Fruit fly (Drosophila melanogaster) whole organism, embryonic: ENCODE data around the gene Dad1.

Source experiments
- CG18262 ChIP-seq: fragments of 200-800 bp; optimal IDR thresholded peaks from 3 replicates; lab custom pipeline; 2019; ENCODE audit warnings: missing biosample characterization, mild to moderate bottlenecking, missing genetic modification characterization, moderate library complexity
- CG9817 ChIP-seq: fragments of 200-800 bp; sonication (Bioruptor generic); optimal IDR thresholded peaks from 2 replicates; lab custom pipeline; 2018; ENCODE audit warnings: missing biosample characterization, mild to moderate bottlenecking, missing genetic modification characterization, moderate library complexity
- Xrp1 ChIP-seq: fragments of 200-800 bp; sonication (Bioruptor generic); IDR thresholded peaks from 2 replicates; pipeline ENCODE4 v1.3.6; 2022; ENCODE audit warnings: missing biosample characterization, missing genetic modification characterization
- ranshi ChIP-seq: fragments of 200-800 bp; sonication (Bioruptor generic); IDR thresholded peaks from 2 replicates; pipeline ENCODE4 v1.3.6; 2022; ENCODE audit warnings: missing biosample characterization, missing genetic modification characterization

dm6 chr2L:8426801-8427200 lies 42.9 kb upstream of the Dad1 start:
- TF ChIP-seq ranshi (no peak), Xrp1 (GFP tag; lab: Robert Waterston, UW) (no peak), CG9817 (no peak), CG18262 (no peak)
